Fruit fly (Drosophila melanogaster) whole organism, embryonic: Measurements from ENCODE around the gene dati.
A peak's percentile ranks its signal among the peaks of the same experiment; 100 is the strongest.

Experiments used
- Atf3 ChIP-seq: fragments of 200-800 bp; sonication (Bioruptor generic); optimal IDR thresholded peaks from 3 replicates; lab custom pipeline; 2016; ENCODE audit warnings: missing biosample characterization, missing genetic modification characterization
- Bgb ChIP-seq: fragments of 200-800 bp; sonication (Bioruptor generic); IDR thresholded peaks from 2 replicates; pipeline ENCODE4 v1.3.6; 2022; ENCODE audit warnings: missing biosample characterization, missing genetic modification characterization; ENCODE audit not compliant: partially characterized antibody
- CG10209 ChIP-seq: fragments of 200-800 bp; sonication (Bioruptor generic); optimal IDR thresholded peaks from 3 replicates; lab custom pipeline; 2017; ENCODE audit warnings: missing biosample characterization, mild to moderate bottlenecking, missing genetic modification characterization, missing genetic modification reagents
- CG11695 ChIP-seq: fragments of 200-800 bp; sonication (Bioruptor generic); IDR thresholded peaks from 3 replicates; pipeline ENCODE4 v1.3.6; 2022; ENCODE audit warnings: missing biosample characterization, missing genetic modification characterization
- CG11723 ChIP-seq: fragments of 200-800 bp; sonication (Bioruptor generic); optimal IDR thresholded peaks from 2 replicates; lab custom pipeline; 2017; ENCODE audit warnings: missing biosample characterization, mild to moderate bottlenecking, missing genetic modification characterization
- CG12659 ChIP-seq: fragments of 200-800 bp; sonication (Bioruptor generic); optimal IDR thresholded peaks from 3 replicates; lab custom pipeline; 2017; ENCODE audit warnings: mild to moderate bottlenecking, missing biosample characterization, missing genetic modification reagents, missing genetic modification characterization
- CG12744 ChIP-seq: fragments of 200-800 bp; sonication (Bioruptor generic); optimal IDR thresholded peaks from 2 replicates; lab custom pipeline; 2016; ENCODE audit warnings: missing biosample characterization, missing genetic modification characterization
- CG13123 ChIP-seq: fragments of 200-800 bp; sonication (Bioruptor generic); optimal IDR thresholded peaks from 2 replicates; lab custom pipeline; 2016; ENCODE audit warnings: missing biosample characterization, missing genetic modification characterization
- CG13287 ChIP-seq: fragments of 200-800 bp; sonication (Bioruptor generic); IDR thresholded peaks from 2 replicates; pipeline ENCODE4 v1.3.6; 2022; ENCODE audit warnings: missing biosample characterization, missing genetic modification characterization; ENCODE audit not compliant: partially characterized antibody
- CG13424 ChIP-seq: fragments of 200-800 bp; sonication (Bioruptor generic); optimal IDR thresholded peaks from 2 replicates; lab custom pipeline; 2019; ENCODE audit warnings: missing biosample characterization, mild to moderate bottlenecking, missing genetic modification characterization, moderate library complexity
- CG15696 ChIP-seq: fragments of 200-800 bp; sonication (Bioruptor generic); optimal IDR thresholded peaks from 2 replicates; lab custom pipeline; 2019; ENCODE audit warnings: missing biosample characterization, mild to moderate bottlenecking, missing genetic modification characterization, moderate library complexity
- CG1603 ChIP-seq: fragments of 200-800 bp; sonication (Bioruptor generic); optimal IDR thresholded peaks from 2 replicates; lab custom pipeline; 2019; ENCODE audit warnings: missing biosample characterization, mild to moderate bottlenecking, missing genetic modification characterization, moderate library complexity
- CG16815 ChIP-seq: fragments of 200-800 bp; sonication (Bioruptor generic); optimal IDR thresholded peaks from 3 replicates; lab custom pipeline; 2017; ENCODE audit warnings: missing biosample characterization, mild to moderate bottlenecking, missing genetic modification characterization
- CG17359 ChIP-seq: fragments of 200-800 bp; sonication (Bioruptor generic); optimal IDR thresholded peaks from 3 replicates; lab custom pipeline; 2018; ENCODE audit warnings: missing biosample characterization, mild to moderate bottlenecking, missing genetic modification characterization, moderate library complexity
- CG17361 ChIP-seq: fragments of 200-800 bp; sonication (Bioruptor generic); IDR thresholded peaks from 3 replicates; pipeline ENCODE4 v1.3.6; 2022; ENCODE audit warnings: missing biosample characterization, missing genetic modification characterization
- CG2712 ChIP-seq: fragments of 200-800 bp; optimal IDR thresholded peaks from 3 replicates; lab custom pipeline; 2019; ENCODE audit warnings: missing biosample characterization, mild to moderate bottlenecking, missing genetic modification characterization, moderate library complexity
- CG30403 ChIP-seq: fragments of 200-800 bp; sonication (Bioruptor generic); optimal IDR thresholded peaks from 3 replicates; lab custom pipeline; 2016; ENCODE audit warnings: missing biosample characterization, missing genetic modification characterization
- CG34376 ChIP-seq: fragments of 200-800 bp; sonication (Bioruptor generic); optimal IDR thresholded peaks from 2 replicates; lab custom pipeline; 2018; ENCODE audit warnings: missing biosample characterization, mild to moderate bottlenecking, missing genetic modification characterization
- CG4404 ChIP-seq: fragments of 200-800 bp; sonication (Bioruptor generic); IDR thresholded peaks from 2 replicates; pipeline ENCODE4 v1.3.6; 2022; ENCODE audit warnings: missing biosample characterization, missing genetic modification characterization
- CG7786 ChIP-seq: fragments of 200-800 bp; sonication (Bioruptor generic); optimal IDR thresholded peaks from 2 replicates; lab custom pipeline; 2016; ENCODE audit warnings: missing biosample characterization, missing genetic modification characterization
- Dll ChIP-seq: fragments of 200-800 bp; sonication (Bioruptor generic); IDR thresholded peaks from 4 replicates; pipeline ENCODE4 v1.3.6; 2022; ENCODE audit warnings: missing biosample characterization, missing genetic modification characterization; ENCODE audit not compliant: partially characterized antibody
- E2f2 ChIP-seq: fragments of 200-800 bp; sonication (Bioruptor generic); IDR thresholded peaks from 2 replicates; pipeline ENCODE4 v1.3.6; 2022; ENCODE audit warnings: missing biosample characterization, missing genetic modification characterization
- Eip74EF ChIP-seq, 2 experiments: fragments of 200-800 bp in 1 of 2; fragments of >200 bp in 1 of 2; sonication (Bioruptor generic) in 1 of 2; optimal IDR thresholded peaks; 2 replicates each; lab custom pipeline; 2017 to 2019; ENCODE audit warnings: missing biosample characterization in 2 of 2, missing genetic modification characterization in 2 of 2, mild to moderate bottlenecking in 1 of 2, moderate library complexity in 1 of 2
- Fer2 ChIP-seq: fragments of 200-800 bp; sonication (Bioruptor generic); optimal IDR thresholded peaks from 2 replicates; lab custom pipeline; 2018; ENCODE audit warnings: missing biosample characterization, mild to moderate bottlenecking, missing genetic modification characterization, moderate library complexity
- HLHmδ ChIP-seq: fragments of 200-800 bp; sonication (Bioruptor generic); optimal IDR thresholded peaks from 2 replicates; lab custom pipeline; 2018; ENCODE audit warnings: missing biosample characterization, mild to moderate bottlenecking, missing genetic modification characterization, moderate library complexity
- Hey ChIP-seq: fragments of 200-800 bp; sonication (Bioruptor generic); optimal IDR thresholded peaks from 3 replicates; lab custom pipeline; 2018; ENCODE audit warnings: missing biosample characterization, mild to moderate bottlenecking, missing genetic modification characterization
- Lhr ChIP-seq: fragments of 200-800 bp; sonication (Bioruptor generic); optimal IDR thresholded peaks from 3 replicates; lab custom pipeline; 2017; ENCODE audit warnings: mild to moderate bottlenecking, missing biosample characterization, missing genetic modification reagents, missing genetic modification characterization
- Sin3A ChIP-seq: fragments of >200 bp; optimal IDR thresholded peaks from 2 replicates; lab custom pipeline; 2018
- Taf1 ChIP-seq: fragments of 200-800 bp; sonication (Bioruptor generic); IDR thresholded peaks from 2 replicates; pipeline ENCODE4 v1.3.6; 2022; ENCODE audit warnings: missing biosample characterization, missing genetic modification characterization
- YL-1 ChIP-seq: fragments of 200-800 bp; sonication (Bioruptor generic); optimal IDR thresholded peaks from 3 replicates; lab custom pipeline; 2017; ENCODE audit warnings: missing biosample characterization, mild to moderate bottlenecking, missing genetic modification characterization
- bcd ChIP-seq: fragments of 200-800 bp; sonication (Bioruptor generic); optimal IDR thresholded peaks from 2 replicates; lab custom pipeline; 2017; ENCODE audit warnings: missing biosample characterization, mild to moderate bottlenecking, missing genetic modification characterization
- bigmax ChIP-seq: fragments of 200-800 bp; sonication (Bioruptor generic); optimal IDR thresholded peaks from 2 replicates; lab custom pipeline; 2018; ENCODE audit warnings: missing biosample characterization, mild to moderate bottlenecking, missing genetic modification characterization
- cad ChIP-seq: fragments of >200 bp; optimal IDR thresholded peaks from 2 replicates; lab custom pipeline; 2017; ENCODE audit warnings: missing biosample characterization, missing genetic modification characterization
- dm ChIP-seq: fragments of 200-800 bp; sonication (Bioruptor generic); optimal IDR thresholded peaks from 3 replicates; lab custom pipeline; 2016; ENCODE audit warnings: missing biosample characterization, missing genetic modification characterization
- ewg ChIP-seq: fragments of 200-800 bp; sonication (Bioruptor generic); optimal IDR thresholded peaks from 3 replicates; lab custom pipeline; 2017; ENCODE audit warnings: mild to moderate bottlenecking, missing biosample characterization, missing genetic modification reagents, missing genetic modification characterization
- gem ChIP-seq: fragments of 200-800 bp; sonication (Bioruptor generic); optimal IDR thresholded peaks from 2 replicates; lab custom pipeline; 2019; ENCODE audit warnings: missing biosample characterization, mild to moderate bottlenecking, missing genetic modification characterization, moderate library complexity
- hb ChIP-seq: fragments of 200-800 bp; sonication (Bioruptor generic); IDR thresholded peaks from 3 replicates; pipeline ENCODE4 v1.3.6; 2022; ENCODE audit warnings: missing biosample characterization, missing genetic modification characterization; ENCODE audit not compliant: partially characterized antibody
- ind ChIP-seq: fragments of 200-800 bp; sonication (Bioruptor generic); optimal IDR thresholded peaks from 3 replicates; lab custom pipeline; 2016; ENCODE audit warnings: missing biosample characterization, missing genetic modification characterization
- jumu ChIP-seq: fragments of 200-800 bp; sonication (Bioruptor generic); optimal IDR thresholded peaks from 3 replicates; lab custom pipeline; 2016; ENCODE audit warnings: missing biosample characterization, missing genetic modification characterization
- klu ChIP-seq: fragments of 200-800 bp; sonication (Bioruptor generic); IDR thresholded peaks from 2 replicates; pipeline ENCODE4 v1.3.6; 2022; ENCODE audit warnings: missing biosample characterization, missing genetic modification characterization
- lilli ChIP-seq: fragments of 200-800 bp; sonication (Bioruptor generic); optimal IDR thresholded peaks from 3 replicates; lab custom pipeline; 2016; ENCODE audit warnings: missing biosample characterization, missing genetic modification characterization
- mld ChIP-seq: fragments of 200-800 bp; sonication (Bioruptor generic); IDR thresholded peaks from 3 replicates; pipeline ENCODE4 v1.3.6; 2022; ENCODE audit warnings: missing biosample characterization, missing genetic modification characterization; ENCODE audit not compliant: partially characterized antibody
- nmo ChIP-seq: fragments of 200-800 bp; sonication (Bioruptor generic); optimal IDR thresholded peaks from 2 replicates; lab custom pipeline; 2018; ENCODE audit warnings: missing biosample characterization, mild to moderate bottlenecking, missing genetic modification characterization, moderate library complexity
- nom ChIP-seq: fragments of 200-800 bp; sonication (Bioruptor generic); optimal IDR thresholded peaks from 2 replicates; lab custom pipeline; 2017; ENCODE audit warnings: missing biosample characterization, missing genetic modification characterization, mild to moderate bottlenecking, moderate library complexity, missing genetic modification reagents
- pho ChIP-seq: fragments of 200-800 bp; sonication (Bioruptor generic); optimal IDR thresholded peaks from 2 replicates; lab custom pipeline; 2016; ENCODE audit warnings: missing biosample characterization, missing genetic modification characterization
- pzg ChIP-seq: fragments of 200-800 bp; sonication (Bioruptor generic); optimal IDR thresholded peaks from 3 replicates; lab custom pipeline; 2018; ENCODE audit warnings: missing biosample characterization, mild to moderate bottlenecking, missing genetic modification characterization, moderate library complexity
- repo ChIP-seq: fragments of 200-800 bp; sonication (Bioruptor generic); optimal IDR thresholded peaks from 2 replicates; lab custom pipeline; 2016; ENCODE audit warnings: missing biosample characterization, missing genetic modification characterization
- ssp ChIP-seq: fragments of 200-800 bp; sonication (Bioruptor generic); IDR thresholded peaks from 2 replicates; pipeline ENCODE4 v1.3.6; 2022; ENCODE audit warnings: missing biosample characterization, missing genetic modification characterization
- wdn ChIP-seq: fragments of 200-800 bp; sonication (Bioruptor generic); IDR thresholded peaks from 2 replicates; pipeline ENCODE4 v1.3.6; 2022; ENCODE audit warnings: missing biosample characterization, missing genetic modification characterization

dati gene

DNA sequence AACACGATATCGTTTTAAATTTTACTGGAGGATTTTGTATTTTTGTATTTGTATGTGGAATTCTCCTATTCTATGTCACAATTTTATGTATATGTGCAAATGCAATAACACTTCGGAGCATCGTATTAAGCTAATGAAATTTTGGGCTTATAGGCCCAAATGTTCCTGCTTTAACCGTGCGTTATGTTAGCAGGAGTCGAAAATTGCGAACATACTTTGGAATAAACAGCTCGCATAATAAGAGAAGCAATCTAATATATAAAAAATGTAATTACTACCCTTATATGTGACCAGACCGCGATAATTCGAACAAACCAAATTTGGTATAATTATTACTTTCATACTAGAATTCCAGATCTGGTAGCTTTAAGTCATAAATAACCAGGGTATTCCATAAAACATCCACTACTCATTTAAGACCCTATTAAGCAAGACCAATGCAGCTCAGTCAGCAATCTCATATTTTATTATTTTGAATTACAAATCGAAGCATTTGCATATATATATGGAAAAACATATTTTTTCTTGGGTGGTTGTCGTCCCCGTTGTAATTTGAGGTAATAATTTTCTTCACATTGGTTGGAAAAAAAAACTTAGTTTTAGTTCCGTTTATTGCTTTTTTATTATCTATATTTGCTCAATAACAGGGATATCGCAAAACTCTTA, 48.3 kb upstream of the dati start, which contains the start of gene lgs (continued):
- TF ChIP-seq Taf1 (GFP tag; lab: Robert Waterston, UW): 0 out of 2 replicates have a peak, but pooled peaks have one; percentile 7
- TF ChIP-seq dm (GFP tag; lab: Kevin White, UChicago): no peak
- TF ChIP-seq ewg (GFP tag; lab: Kevin White, UChicago): no peak
- peak; percentile 27; the same call in 1 of the 2 replicates for TF ChIP-seq CG13287 (GFP tag; lab: Robert Waterston, UW)
- TF ChIP-seq CG15696 (tag; lab: Kevin White, UChicago): peak; percentile 9
- peak; percentile 71 for TF ChIP-seq YL-1 (GFP tag; lab: Kevin White, UChicago)
- peak; percentile 34 for TF ChIP-seq CG2712
- TF ChIP-seq CG30403: peak; percentile 30
- no peak for TF ChIP-seq Bgb (GFP tag; lab: Robert Waterston, UW)
- no peak for TF ChIP-seq klu (GFP tag; lab: Robert Waterston, UW)
- TF ChIP-seq gem (tag; lab: Kevin White, UChicago): peak; percentile 53
- peak; percentile 36 for TF ChIP-seq CG13424 (tag; lab: Kevin White, UChicago)
- no peak for TF ChIP-seq CG4404 (GFP tag; lab: Robert Waterston, UW)
- no peak for TF ChIP-seq CG11695
- no peak for TF ChIP-seq mld (GFP tag; lab: Robert Waterston, UW)
- peak; percentile 26 for TF ChIP-seq CG17359
- peak; percentile 92 for TF ChIP-seq ssp (GFP tag; lab: Robert Waterston, UW)
- no peak for TF ChIP-seq ind (GFP tag; lab: Kevin White, UChicago)
- TF ChIP-seq Sin3A (lab: Kevin White, UChicago): no peak
- TF ChIP-seq CG12744 (GFP tag; lab: Kevin White, UChicago): no peak
- peak; percentile 30 for TF ChIP-seq lilli (GFP tag; lab: Kevin White, UChicago)
- peak; percentile 3 for TF ChIP-seq Atf3 (GFP tag; lab: Kevin White, UChicago)
- TF ChIP-seq HLHmδ: no peak
- TF ChIP-seq cad: no peak
- TF ChIP-seq CG34376 (GFP tag; lab: Kevin White, UChicago): no peak
- TF ChIP-seq CG17361 (GFP tag; lab: Robert Waterston, UW): peak; percentile 68
- peak; percentile 48 for TF ChIP-seq nmo (GFP tag; lab: Kevin White, UChicago)
- TF ChIP-seq Eip74EF (GFP tag; optimal IDR thresholded peaks at IDR 0.05; lab: Kevin White, UChicago): no peak
- peak; percentile 3 for TF ChIP-seq CG7786
- no peak for TF ChIP-seq E2f2
- peak; percentile 83 for TF ChIP-seq CG1603 (tag; lab: Kevin White, UChicago)
- TF ChIP-seq pho (GFP tag; lab: Kevin White, UChicago): peak; percentile 28
- no peak for TF ChIP-seq bigmax
- TF ChIP-seq hb (GFP tag; lab: Robert Waterston, UW): no peak
- no peak for TF ChIP-seq Hey (tag; lab: Kevin White, UChicago)
- TF ChIP-seq CG11723: peak; percentile 71
- peak; percentile 56 for TF ChIP-seq pzg (GFP tag; lab: Kevin White, UChicago)
- no peak for TF ChIP-seq repo
- no peak for TF ChIP-seq jumu (GFP tag; lab: Kevin White, UChicago)
- no peak for TF ChIP-seq wdn (GFP tag; lab: Robert Waterston, UW)
- TF ChIP-seq bcd (GFP tag; lab: Kevin White, UChicago): no peak
- no peak for TF ChIP-seq CG13123 (GFP tag; lab: Kevin White, UChicago)
- TF ChIP-seq nom: no peak
- TF ChIP-seq CG16815 (GFP tag; lab: Kevin White, UChicago): peak; percentile 15
- TF ChIP-seq CG12659 (GFP tag; lab: Kevin White, UChicago): peak; percentile 74
- TF ChIP-seq Lhr (GFP tag; lab: Kevin White, UChicago): peak; percentile 52
- no peak; the same call in 3 of the 4 replicates for TF ChIP-seq Dll (GFP tag; lab: Robert Waterston, UW)
- no peak for TF ChIP-seq Fer2 (tag; lab: Kevin White, UChicago)
- no peak for TF ChIP-seq CG10209 (GFP tag; lab: Kevin White, UChicago)
